Worm (Caenorhabditis elegans) whole organism, L3 larva: Measurements from ENCODE around the gene C06E7.4.

Experiments used
- R02D3.7 ChIP-seq: fragments of 150-350 bp; optimal IDR thresholded peaks from 2 replicates; lab custom pipeline; 2014; ENCODE audit warnings: missing biosample characterization, missing genetic modification characterization
- ZK546.5 ChIP-seq: sonication (generic microtip); optimal IDR thresholded peaks from 2 replicates; lab custom pipeline; 2017; ENCODE audit warnings: missing biosample characterization, missing genetic modification characterization
- ama-1 ChIP-seq: fragments of 150-350 bp; optimal IDR thresholded peaks from 2 replicates; lab custom pipeline; 2018
- daf-12 ChIP-seq: fragments of 150-350 bp; optimal IDR thresholded peaks from 2 replicates; lab custom pipeline; 2014; ENCODE audit warnings: missing biosample characterization, missing genetic modification reagents, missing genetic modification characterization
- fos-1 ChIP-seq: fragments of 150-350 bp; optimal IDR thresholded peaks from 2 replicates; lab custom pipeline; 2014; ENCODE audit warnings: missing biosample characterization, missing genetic modification characterization
- lin-15B ChIP-seq: fragments of 150-350 bp; optimal IDR thresholded peaks from 2 replicates; lab custom pipeline; 2014; ENCODE audit warnings: missing biosample characterization, missing genetic modification characterization
- lin-39 ChIP-seq: fragments of 150-350 bp; optimal IDR thresholded peaks from 2 replicates; lab custom pipeline; 2018; ENCODE audit warnings: missing biosample characterization, missing genetic modification reagents, missing genetic modification characterization
- lsy-12 ChIP-seq: sonication (generic microtip); optimal IDR thresholded peaks from 2 replicates; lab custom pipeline; 2016; ENCODE audit warnings: mild to moderate bottlenecking, missing genetic modification characterization, missing compliant biosample characterization
- mdl-1 ChIP-seq: fragments of 150-350 bp; optimal IDR thresholded peaks from 2 replicates; lab custom pipeline; 2014; ENCODE audit warnings: missing biosample characterization, missing genetic modification characterization
- nhr-237 ChIP-seq: fragments of 150-350 bp; optimal IDR thresholded peaks from 2 replicates; lab custom pipeline; 2014; ENCODE audit warnings: missing biosample characterization, missing genetic modification characterization
- nhr-28 ChIP-seq: fragments of 150-350 bp; optimal IDR thresholded peaks from 2 replicates; lab custom pipeline; 2014; ENCODE audit warnings: missing biosample characterization, missing genetic modification characterization
- nhr-43 ChIP-seq: sonication (generic microtip); optimal IDR thresholded peaks from 2 replicates; lab custom pipeline; 2016; ENCODE audit warnings: mild to moderate bottlenecking, missing genetic modification characterization, missing compliant biosample characterization; ENCODE audit not compliant: poor library complexity, severe bottlenecking
- tbx-2 ChIP-seq: sonication (generic microtip); optimal IDR thresholded peaks from 2 replicates; lab custom pipeline; 2016; ENCODE audit warnings: mild to moderate bottlenecking, missing genetic modification characterization, missing compliant biosample characterization
- ztf-4 ChIP-seq: fragments of 150-350 bp; optimal IDR thresholded peaks from 2 replicates; lab custom pipeline; 2014; ENCODE audit warnings: missing biosample characterization, missing genetic modification characterization

The C06E7.4 gene

ce11 chrIV:5803510-5804013 lies 56.2 kb downstream of the C06E7.4 start:
- TF ChIP-seq ama-1 (lab: Kevin White, UChicago) (no peak), ztf-4 (no peak), nhr-43 (tag; lab: Kevin White, UChicago) (no peak), lsy-12 (tag; lab: Kevin White, UChicago) (no peak), lin-39 (tag; lab: Kevin White, UChicago) (no peak), lin-15B (tag; lab: Kevin White, UChicago) (no peak), fos-1 (no peak), nhr-28 (tag; lab: Kevin White, UChicago) (no peak), nhr-237 (no peak), mdl-1 (tag; lab: Kevin White, UChicago) (no peak), tbx-2 (tag; lab: Kevin White, UChicago) (no peak), ZK546.5 (tag; lab: Kevin White, UChicago) (no peak), daf-12 (tag; lab: Kevin White, UChicago) (no peak), R02D3.7 (tag; lab: Kevin White, UChicago) (no peak)
